Worm (Caenorhabditis elegans): ENCODE measurements around the gene F13A7.1.

F13A7.1 gene

ce11 chrV:16377849-16378248, at the start of gene F13A7.1:
Gene F13A7.1, minus strand, starts transcription at chrV:16377949.
- TF ChIP-seq W03F9.2 (tag; optimal IDR thresholded peaks at IDR 0.05) (no peak), him-1 (tag; optimal IDR thresholded peaks at IDR 0.05) (no peak), dao-5 (tag; optimal IDR thresholded peaks at IDR 0.05) (no peak)

- no peak for TF ChIP-seq him-1 (tag; optimal IDR thresholded peaks at IDR 0.05)
- TF ChIP-seq W03F9.2 (tag; optimal IDR thresholded peaks at IDR 0.05) = no peak
- no peak for TF ChIP-seq dao-5 (tag; optimal IDR thresholded peaks at IDR 0.05)
Observed at ce11 chrV:16424428-16424827, 46.7 kb upstream of the F13A7.1 start, which contains the start of gene srw-29. Gene srw-29, minus strand, starts transcription at chrV:16424528.

- TF ChIP-seq him-1 (tag; optimal IDR thresholded peaks at IDR 0.05) (no peak), W03F9.2 (tag; optimal IDR thresholded peaks at IDR 0.05) (no peak), dao-5 (tag; optimal IDR thresholded peaks at IDR 0.05) (no peak)
Observed at ce11 chrV:16420696-16421095, 42.9 kb upstream of the F13A7.1 start, which contains the start of gene srw-48. Gene srw-48, plus strand, starts transcription at chrV:16420996.

- no peak for TF ChIP-seq W03F9.2 (tag; optimal IDR thresholded peaks at IDR 0.05)
- TF ChIP-seq dao-5 (tag; optimal IDR thresholded peaks at IDR 0.05) = no peak
- TF ChIP-seq him-1 (tag; optimal IDR thresholded peaks at IDR 0.05) = no peak
Observed at ce11 chrV:16419769-16420168, 42.0 kb upstream of the F13A7.1 start, which contains the start of gene F26D2.16. Gene F26D2.16, minus strand, starts transcription at chrV:16419869.

- TF ChIP-seq W03F9.2 (tag; optimal IDR thresholded peaks at IDR 0.05) (no peak), him-1 (tag; optimal IDR thresholded peaks at IDR 0.05) (no peak), dao-5 (tag; optimal IDR thresholded peaks at IDR 0.05) (no peak)
Observed at ce11 chrV:16417014-16417413, 39.3 kb upstream of the F13A7.1 start, which contains the start of gene str-55. Gene str-55, minus strand, starts transcription at chrV:16417114.

ce11 chrV:16410521-16410920, 32.8 kb upstream of the F13A7.1 start, which contains the start of gene srh-145:
Gene srh-145, plus strand, starts transcription at chrV:16410713.
- TF ChIP-seq W03F9.2 (tag; optimal IDR thresholded peaks at IDR 0.05) (no peak), dao-5 (tag; optimal IDR thresholded peaks at IDR 0.05) (no peak), him-1 (tag; optimal IDR thresholded peaks at IDR 0.05) (no peak)

- TF ChIP-seq him-1 (tag; optimal IDR thresholded peaks at IDR 0.05) (no peak), dao-5 (tag; optimal IDR thresholded peaks at IDR 0.05) (no peak), W03F9.2 (tag; optimal IDR thresholded peaks at IDR 0.05) (no peak)
Observed at ce11 chrV:16407663-16408062, 29.9 kb upstream of the F13A7.1 start, which contains the start of gene F26D2.3. Gene F26D2.3, plus strand, starts transcription at chrV:16407963.

ce11 chrV:16406357-16406756, 28.6 kb upstream of the F13A7.1 start:
- TF ChIP-seq W03F9.2 (tag; optimal IDR thresholded peaks at IDR 0.05) (no peak), dao-5 (tag; optimal IDR thresholded peaks at IDR 0.05) (no peak), him-1 (tag; optimal IDR thresholded peaks at IDR 0.05) (no peak)

ce11 chrV:16405366-16405765, 27.6 kb upstream of the F13A7.1 start:
- TF ChIP-seq him-1 (tag; optimal IDR thresholded peaks at IDR 0.05) (no peak), W03F9.2 (tag; optimal IDR thresholded peaks at IDR 0.05) (no peak), dao-5 (tag; optimal IDR thresholded peaks at IDR 0.05) (no peak)

- TF ChIP-seq him-1 (tag; optimal IDR thresholded peaks at IDR 0.05) (no peak), dao-5 (tag; optimal IDR thresholded peaks at IDR 0.05) (no peak), W03F9.2 (tag; optimal IDR thresholded peaks at IDR 0.05) (no peak)
Observed at ce11 chrV:16403974-16404373, 26.2 kb upstream of the F13A7.1 start, which contains the start of gene syp-1. Gene syp-1, plus strand, starts transcription at chrV:16404274.

ce11 chrV:16401519-16401918, 23.8 kb upstream of the F13A7.1 start, which contains the start of gene F13A7.14:
Gene F13A7.14, plus strand, starts transcription at chrV:16401891.
- TF ChIP-seq dao-5 (tag; optimal IDR thresholded peaks at IDR 0.05) (no peak), W03F9.2 (tag; optimal IDR thresholded peaks at IDR 0.05) (peak; percentile 72), him-1 (tag; optimal IDR thresholded peaks at IDR 0.05) (no peak)

- no peak for TF ChIP-seq dao-5 (tag; optimal IDR thresholded peaks at IDR 0.05)
- no peak for TF ChIP-seq W03F9.2 (tag; optimal IDR thresholded peaks at IDR 0.05)
- TF ChIP-seq him-1 (tag; optimal IDR thresholded peaks at IDR 0.05) = no peak
Observed at ce11 chrV:16399388-16399787, 21.6 kb upstream of the F13A7.1 start, which contains the start of gene sre-36. Gene sre-36, plus strand, starts transcription at chrV:16399688.

- no peak for TF ChIP-seq W03F9.2 (tag; optimal IDR thresholded peaks at IDR 0.05)
- TF ChIP-seq him-1 (tag; optimal IDR thresholded peaks at IDR 0.05) = no peak
- no peak for TF ChIP-seq dao-5 (tag; optimal IDR thresholded peaks at IDR 0.05)
Observed at ce11 chrV:16395739-16396138, 18.0 kb upstream of the F13A7.1 start, which contains the start of gene F13A7.12. Gene F13A7.12, plus strand, starts transcription at chrV:16396039.

- TF ChIP-seq W03F9.2 (tag; optimal IDR thresholded peaks at IDR 0.05) (no peak), dao-5 (tag; optimal IDR thresholded peaks at IDR 0.05) (no peak), him-1 (tag; optimal IDR thresholded peaks at IDR 0.05) (no peak)
Observed at ce11 chrV:16395131-16395530, 17.4 kb upstream of the F13A7.1 start, which contains the start of gene F13A7.11. Gene F13A7.11, minus strand, starts transcription at chrV:16395304.

- TF ChIP-seq him-1 (tag; optimal IDR thresholded peaks at IDR 0.05) (no peak), dao-5 (tag; optimal IDR thresholded peaks at IDR 0.05) (no peak), W03F9.2 (tag; optimal IDR thresholded peaks at IDR 0.05) (no peak)
Observed at ce11 chrV:16393728-16394127, 16.0 kb upstream of the F13A7.1 start, which contains the start of gene srd-63. Gene srd-63, minus strand, starts transcription at chrV:16393828.

Data from whole organism, L4/young adult.